Worm (Caenorhabditis elegans) whole organism, late embryonic: ENCODE data around the gene C10A4.6.

Experiments
- ama-1 ChIP-seq: fragments of 150-350 bp; optimal IDR thresholded peaks from 2 replicates; lab custom pipeline; 2014
- ceh-19 ChIP-seq: fragments of 200-800 bp; sonication (Bioruptor generic); optimal IDR thresholded peaks from 2 replicates; lab custom pipeline; 2018; ENCODE audit warnings: mild to moderate bottlenecking, missing genetic modification characterization, missing compliant biosample characterization
- ceh-6 ChIP-seq: fragments of 200-800 bp; sonication (Bioruptor generic); optimal IDR thresholded peaks from 2 replicates; lab custom pipeline; 2018; ENCODE audit warnings: mild to moderate bottlenecking, missing genetic modification characterization, missing compliant biosample characterization
- fkh-10 ChIP-seq: fragments of 150-350 bp; optimal IDR thresholded peaks from 2 replicates; lab custom pipeline; 2014; ENCODE audit warnings: missing biosample characterization, missing genetic modification reagents, missing genetic modification characterization
- madf-2 ChIP-seq: sonication (generic microtip); optimal IDR thresholded peaks from 2 replicates; lab custom pipeline; 2017; ENCODE audit warnings: missing genetic modification characterization, missing compliant biosample characterization
- pros-1 ChIP-seq: fragments of 150-350 bp; optimal IDR thresholded peaks from 2 replicates; lab custom pipeline; 2014; ENCODE audit warnings: missing biosample characterization, missing genetic modification reagents, missing genetic modification characterization
- sox-2 ChIP-seq: fragments of 200-800 bp; sonication (Bioruptor generic); IDR thresholded peaks from 2 replicates; pipeline ENCODE4 v1.3.6; 2022; ENCODE audit warnings: missing genetic modification reagents, missing genetic modification characterization, missing compliant biosample characterization
- tbx-2 ChIP-seq: sonication (generic microtip); optimal IDR thresholded peaks from 2 replicates; lab custom pipeline; 2016; ENCODE audit warnings: missing genetic modification characterization, missing compliant biosample characterization
- ttx-3 ChIP-seq: sonication (generic microtip); optimal IDR thresholded peaks from 2 replicates; lab custom pipeline; 2016; ENCODE audit warnings: missing genetic modification reagents, missing genetic modification characterization, missing compliant biosample characterization

ce11 chrX:7424813-7425212 lies 34.4 kb downstream of the C10A4.6 start, which contains the start of gene mnm-2:
- TF ChIP-seq madf-2 (tag; lab: Kevin White, UChicago) = no peak
- no peak for TF ChIP-seq sox-2 (GFP tag; lab: Robert Waterston, UW)
- TF ChIP-seq ama-1 (lab: Kevin White, UChicago) = no peak
- TF ChIP-seq tbx-2 (tag; lab: Kevin White, UChicago) = no peak
- no peak for TF ChIP-seq pros-1 (tag; lab: Kevin White, UChicago)
- TF ChIP-seq fkh-10 (GFP tag; lab: Kevin White, UChicago) = no peak
- TF ChIP-seq ttx-3 = no peak
- no peak for TF ChIP-seq ceh-19 (GFP tag; lab: Kevin White, UChicago)
- no peak for TF ChIP-seq ceh-6 (GFP tag; lab: Kevin White, UChicago)
